Fruit fly (Drosophila melanogaster) whole organism, embryonic: Measurements from ENCODE around the gene CG2691.

Experiments used
- Asciz ChIP-seq: fragments of 200-800 bp; sonication (Bioruptor generic); optimal IDR thresholded peaks from 2 replicates; lab custom pipeline; 2017; ENCODE audit warnings: missing biosample characterization, mild to moderate bottlenecking, missing genetic modification characterization, missing genetic modification reagents
- Bteb2 ChIP-seq: fragments of 200-800 bp; sonication (Bioruptor generic); optimal IDR thresholded peaks from 2 replicates; lab custom pipeline; 2016; ENCODE audit warnings: missing biosample characterization, missing genetic modification characterization
- CG12236 ChIP-seq: fragments of 200-800 bp; sonication (Bioruptor generic); optimal IDR thresholded peaks from 2 replicates; lab custom pipeline; 2016; ENCODE audit warnings: missing biosample characterization, missing genetic modification characterization
- CG12942 ChIP-seq: fragments of 200-800 bp; sonication (Bioruptor generic); optimal IDR thresholded peaks from 3 replicates; lab custom pipeline; 2016; ENCODE audit warnings: missing biosample characterization, missing genetic modification characterization
- CG13296 ChIP-seq: fragments of 200-800 bp; sonication (Bioruptor generic); optimal IDR thresholded peaks from 3 replicates; lab custom pipeline; 2018; ENCODE audit warnings: missing biosample characterization, mild to moderate bottlenecking, missing genetic modification characterization
- CG14965 ChIP-seq: fragments of 200-800 bp; sonication (Bioruptor generic); optimal IDR thresholded peaks from 2 replicates; lab custom pipeline; 2016; ENCODE audit warnings: missing biosample characterization, missing genetic modification characterization, borderline replicate concordance
- CG15073 ChIP-seq: fragments of 200-800 bp; sonication (Bioruptor generic); optimal IDR thresholded peaks from 2 replicates; lab custom pipeline; 2016; ENCODE audit warnings: missing biosample characterization, missing genetic modification characterization
- CG2129 ChIP-seq: fragments of 200-800 bp; sonication (Bioruptor generic); IDR thresholded peaks from 2 replicates; pipeline ENCODE4 v1.3.6; 2022; ENCODE audit warnings: missing biosample characterization, missing genetic modification characterization; ENCODE audit not compliant: partially characterized antibody
- CG2678 ChIP-seq: fragments of 200-800 bp; sonication (Bioruptor generic); optimal IDR thresholded peaks from 3 replicates; lab custom pipeline; 2019; ENCODE audit warnings: missing biosample characterization, mild to moderate bottlenecking, missing genetic modification characterization, moderate library complexity
- CG30020 ChIP-seq: fragments of 200-800 bp; optimal IDR thresholded peaks from 2 replicates; lab custom pipeline; 2019; ENCODE audit warnings: missing biosample characterization, mild to moderate bottlenecking, missing genetic modification characterization, moderate library complexity
- CG3281 ChIP-seq: fragments of 200-800 bp; sonication (Bioruptor generic); optimal IDR thresholded peaks from 3 replicates; lab custom pipeline; 2017; ENCODE audit warnings: missing biosample characterization, mild to moderate bottlenecking, missing genetic modification characterization
- CG3838 ChIP-seq: fragments of 200-800 bp; sonication (Bioruptor generic); optimal IDR thresholded peaks from 3 replicates; lab custom pipeline; 2016; ENCODE audit warnings: missing biosample characterization, missing genetic modification characterization
- CG4424 ChIP-seq: fragments of 200-800 bp; sonication (Bioruptor generic); optimal IDR thresholded peaks from 3 replicates; lab custom pipeline; 2016; ENCODE audit warnings: missing biosample characterization, missing genetic modification characterization
- CG6813 ChIP-seq: fragments of 200-800 bp; sonication (Bioruptor generic); optimal IDR thresholded peaks from 2 replicates; lab custom pipeline; 2017; ENCODE audit warnings: missing biosample characterization, missing genetic modification characterization, mild to moderate bottlenecking, moderate library complexity, missing genetic modification reagents
- CG7928 ChIP-seq: fragments of 200-800 bp; sonication (Bioruptor generic); optimal IDR thresholded peaks from 2 replicates; lab custom pipeline; 2017; ENCODE audit warnings: missing biosample characterization, mild to moderate bottlenecking, missing genetic modification characterization
- CG8359 ChIP-seq: fragments of 200-800 bp; sonication (Bioruptor generic); optimal IDR thresholded peaks from 2 replicates; lab custom pipeline; 2017; ENCODE audit warnings: missing biosample characterization, mild to moderate bottlenecking, missing genetic modification characterization, borderline replicate concordance
- CG9609 ChIP-seq: fragments of 200-800 bp; sonication (Bioruptor generic); optimal IDR thresholded peaks from 3 replicates; lab custom pipeline; 2016; ENCODE audit warnings: missing biosample characterization, missing genetic modification characterization
- Camta ChIP-seq: fragments of 200-800 bp; sonication (Bioruptor generic); optimal IDR thresholded peaks from 2 replicates; lab custom pipeline; 2016; ENCODE audit warnings: missing biosample characterization, missing genetic modification characterization
- Dad ChIP-seq: fragments of 200-800 bp; sonication (Bioruptor generic); optimal IDR thresholded peaks from 3 replicates; lab custom pipeline; 2016; ENCODE audit warnings: missing biosample characterization, missing genetic modification characterization
- Doc2 ChIP-seq: fragments of 200-800 bp; sonication (Bioruptor generic); IDR thresholded peaks from 2 replicates; pipeline ENCODE4 v1.3.6; 2022; ENCODE audit warnings: missing biosample characterization, missing genetic modification characterization
- Dp ChIP-seq: fragments of 200-800 bp; sonication (Bioruptor generic); optimal IDR thresholded peaks from 2 replicates; lab custom pipeline; 2018; ENCODE audit warnings: missing biosample characterization, mild to moderate bottlenecking, missing genetic modification characterization, moderate library complexity
- Elba2 ChIP-seq: fragments of 200-800 bp; sonication (Bioruptor generic); optimal IDR thresholded peaks from 3 replicates; lab custom pipeline; 2016; ENCODE audit warnings: missing biosample characterization, missing genetic modification characterization
- Gug ChIP-seq: fragments of 200-800 bp; sonication (Bioruptor generic); IDR thresholded peaks from 4 replicates; pipeline ENCODE4 v1.3.6; 2022; ENCODE audit warnings: missing biosample characterization, missing genetic modification characterization
- HLH54F ChIP-seq: fragments of 200-800 bp; sonication (Bioruptor generic); optimal IDR thresholded peaks from 3 replicates; lab custom pipeline; 2016; ENCODE audit warnings: missing biosample characterization, missing genetic modification characterization
- HmgD ChIP-seq: fragments of 200-800 bp; sonication (Bioruptor generic); optimal IDR thresholded peaks from 3 replicates; lab custom pipeline; 2016; ENCODE audit warnings: missing biosample characterization, missing genetic modification characterization
- Hmx ChIP-seq: fragments of 200-800 bp; sonication (Bioruptor generic); optimal IDR thresholded peaks from 2 replicates; lab custom pipeline; 2016; ENCODE audit warnings: missing biosample characterization, missing genetic modification characterization
- MESR4 ChIP-seq: fragments of 200-800 bp; sonication (Bioruptor generic); optimal IDR thresholded peaks from 2 replicates; lab custom pipeline; 2018; ENCODE audit warnings: missing biosample characterization, mild to moderate bottlenecking, missing genetic modification characterization, moderate library complexity
- Meics ChIP-seq: fragments of 200-800 bp; sonication (Bioruptor generic); optimal IDR thresholded peaks from 2 replicates; lab custom pipeline; 2017; ENCODE audit warnings: missing biosample characterization, mild to moderate bottlenecking, missing genetic modification characterization
- Neu2 ChIP-seq: fragments of 200-800 bp; sonication (Bioruptor generic); optimal IDR thresholded peaks from 3 replicates; lab custom pipeline; 2016; ENCODE audit warnings: missing biosample characterization, missing genetic modification characterization, borderline replicate concordance
- Poxn ChIP-seq: fragments of 200-800 bp; sonication (Bioruptor generic); IDR thresholded peaks from 2 replicates; pipeline ENCODE4 v1.3.6; 2022; ENCODE audit warnings: missing biosample characterization, missing genetic modification characterization
- Scr ChIP-seq: fragments of 200-800 bp; sonication (Bioruptor generic); IDR thresholded peaks from 2 replicates; pipeline ENCODE4 v1.3.6; 2022; ENCODE audit warnings: missing biosample characterization, missing genetic modification characterization; ENCODE audit not compliant: partially characterized antibody
- Xrp1 ChIP-seq: fragments of 200-800 bp; sonication (Bioruptor generic); IDR thresholded peaks from 2 replicates; pipeline ENCODE4 v1.3.6; 2022; ENCODE audit warnings: missing biosample characterization, missing genetic modification characterization
- abd-A ChIP-seq: fragments of 200-800 bp; sonication (Bioruptor generic); optimal IDR thresholded peaks from 3 replicates; lab custom pipeline; 2019; ENCODE audit warnings: missing biosample characterization, mild to moderate bottlenecking, missing genetic modification characterization, moderate library complexity
- amos ChIP-seq: fragments of 200-800 bp; sonication (Bioruptor generic); IDR thresholded peaks from 2 replicates; pipeline ENCODE4 v1.3.6; 2022; ENCODE audit warnings: missing biosample characterization, missing genetic modification characterization; ENCODE audit not compliant: partially characterized antibody
- ara ChIP-seq: fragments of 200-800 bp; sonication (Bioruptor generic); IDR thresholded peaks from 2 replicates; pipeline ENCODE4 v1.3.6; 2022; ENCODE audit warnings: missing biosample characterization, missing genetic modification characterization
- bbx ChIP-seq: fragments of 200-800 bp; sonication (Bioruptor generic); IDR thresholded peaks from 2 replicates; pipeline ENCODE4 v1.3.6; 2022; ENCODE audit warnings: missing biosample characterization, missing genetic modification characterization; ENCODE audit not compliant: partially characterized antibody
- br ChIP-seq: fragments of >200 bp; optimal IDR thresholded peaks from 2 replicates; lab custom pipeline; 2017
- dm ChIP-seq: fragments of 200-800 bp; sonication (Bioruptor generic); optimal IDR thresholded peaks from 3 replicates; lab custom pipeline; 2016; ENCODE audit warnings: missing biosample characterization, missing genetic modification characterization
- fd96Cb ChIP-seq: fragments of 200-800 bp; sonication (Bioruptor generic); optimal IDR thresholded peaks from 2 replicates; lab custom pipeline; 2018; ENCODE audit warnings: missing biosample characterization, mild to moderate bottlenecking, missing genetic modification characterization, moderate library complexity
- gcm ChIP-seq: fragments of 200-800 bp; sonication (Bioruptor generic); optimal IDR thresholded peaks from 2 replicates; lab custom pipeline; 2019; ENCODE audit warnings: missing biosample characterization, mild to moderate bottlenecking, missing genetic modification characterization, moderate library complexity
- ind ChIP-seq: fragments of 200-800 bp; sonication (Bioruptor generic); optimal IDR thresholded peaks from 3 replicates; lab custom pipeline; 2016; ENCODE audit warnings: missing biosample characterization, missing genetic modification characterization
- kay ChIP-seq: fragments of 200-800 bp; sonication (Bioruptor generic); optimal IDR thresholded peaks from 2 replicates; lab custom pipeline; 2016; ENCODE audit warnings: missing biosample characterization, missing genetic modification characterization
- nau ChIP-seq: fragments of 200-800 bp; sonication (Bioruptor generic); optimal IDR thresholded peaks from 3 replicates; lab custom pipeline; 2017; ENCODE audit warnings: missing biosample characterization, mild to moderate bottlenecking, missing genetic modification characterization, missing genetic modification reagents
- pzg ChIP-seq: fragments of 200-800 bp; sonication (Bioruptor generic); optimal IDR thresholded peaks from 3 replicates; lab custom pipeline; 2018; ENCODE audit warnings: missing biosample characterization, mild to moderate bottlenecking, missing genetic modification characterization, moderate library complexity
- salm ChIP-seq: fragments of 200-800 bp; sonication (Bioruptor generic); optimal IDR thresholded peaks from 2 replicates; lab custom pipeline; 2018; ENCODE audit warnings: missing biosample characterization, mild to moderate bottlenecking, missing genetic modification characterization
- sc ChIP-seq, 3 experiments: fragments of >200 bp in 2 of 3; fragments of 200-800 bp in 1 of 3; sonication (Bioruptor generic) in 1 of 3; optimal IDR thresholded peaks; 2 replicates in 2 of 3; 3 replicates in 1 of 3; lab custom pipeline; 2017; ENCODE audit warnings: mild to moderate bottlenecking in 1 of 3, missing biosample characterization in 1 of 3, missing genetic modification characterization in 1 of 3, missing genetic modification reagents in 1 of 3
- seq ChIP-seq: fragments of 200-800 bp; sonication (Bioruptor generic); IDR thresholded peaks from 2 replicates; pipeline ENCODE4 v1.3.6; 2022; ENCODE audit warnings: missing biosample characterization, missing genetic modification characterization
- slbo ChIP-seq: fragments of 200-800 bp; sonication (Bioruptor generic); IDR thresholded peaks from 2 replicates; pipeline ENCODE4 v1.3.6; 2022; ENCODE audit warnings: missing biosample characterization, missing genetic modification characterization
- sr ChIP-seq: fragments of 200-800 bp; sonication (Bioruptor generic); IDR thresholded peaks from 3 replicates; pipeline ENCODE4 v1.3.6; 2022; ENCODE audit warnings: missing biosample characterization, missing genetic modification characterization
- vvl ChIP-seq: fragments of 200-800 bp; sonication (Bioruptor generic); IDR thresholded peaks from 2 replicates; pipeline ENCODE4 v1.3.6; 2022; ENCODE audit warnings: missing biosample characterization, missing genetic modification characterization
- zen ChIP-seq: fragments of 200-800 bp; sonication (Bioruptor generic); optimal IDR thresholded peaks from 3 replicates; lab custom pipeline; 2018; ENCODE audit warnings: missing biosample characterization, mild to moderate bottlenecking, missing genetic modification characterization, moderate library complexity

The CG2691 gene

DNA sequence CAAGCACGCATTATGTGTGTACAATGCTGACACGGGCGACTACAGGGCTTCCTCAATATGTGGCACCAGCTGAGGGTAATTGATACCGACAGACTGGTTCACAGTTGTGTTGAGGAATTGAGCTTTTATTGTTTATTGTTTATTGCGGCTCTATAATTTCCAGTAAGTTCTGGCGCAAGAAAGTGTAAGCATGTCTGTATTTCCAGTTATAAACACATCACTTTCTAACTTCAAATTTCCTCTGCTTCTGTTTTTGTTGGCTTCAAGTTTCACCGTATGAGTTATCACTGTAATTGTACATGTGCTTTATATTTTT, 2.3 kb upstream of the CG2691 start (continued):
- no peak for TF ChIP-seq sc (optimal IDR thresholded peaks at IDR 0.05; lab: Kevin White, UChicago)
- TF ChIP-seq sc (GFP tag; optimal IDR thresholded peaks at IDR 0.05; lab: Kevin White, UChicago): peak; percentile 26
- TF ChIP-seq CG12942 (GFP tag; lab: Kevin White, UChicago): peak; percentile 70
- TF ChIP-seq CG12236 (GFP tag; lab: Kevin White, UChicago): peak; percentile 37
- TF ChIP-seq ind: peak; percentile 82
- peak; percentile 9 for TF ChIP-seq zen
- TF ChIP-seq vvl (GFP tag; lab: Robert Waterston, UW): peak; percentile 79; the same call in 1 of the 2 replicates
- peak; percentile 69 for TF ChIP-seq CG4424
- peak; percentile 79 for TF ChIP-seq CG6813 (GFP tag; lab: Kevin White, UChicago)
- peak; percentile 12 for TF ChIP-seq CG3838 (GFP tag; lab: Kevin White, UChicago)
- TF ChIP-seq Dad (GFP tag; lab: Kevin White, UChicago): peak; percentile 66
- peak; percentile 79 for TF ChIP-seq Gug (GFP tag; lab: Robert Waterston, UW)
- TF ChIP-seq salm (tag; lab: Kevin White, UChicago): peak; percentile 64
- 0 out of 2 replicates have a peak, but pooled peaks have one; percentile 53 for TF ChIP-seq Poxn (GFP tag; lab: Robert Waterston, UW)
- TF ChIP-seq Meics (GFP tag; lab: Kevin White, UChicago): peak; percentile 83
- no peak for TF ChIP-seq Neu2 (GFP tag; lab: Kevin White, UChicago)
- TF ChIP-seq kay (GFP tag; lab: Kevin White, UChicago): peak; percentile 62
- no peak for TF ChIP-seq Elba2 (GFP tag; lab: Kevin White, UChicago)
- TF ChIP-seq CG3281 (GFP tag; lab: Kevin White, UChicago): peak; percentile 82
- no peak for TF ChIP-seq bbx (GFP tag; lab: Robert Waterston, UW)
- peak; percentile 73 for TF ChIP-seq HmgD (GFP tag; lab: Kevin White, UChicago)
- peak; percentile 80 for TF ChIP-seq dm (GFP tag; lab: Kevin White, UChicago)
- peak; percentile 64 for TF ChIP-seq fd96Cb
- TF ChIP-seq Hmx (GFP tag; lab: Kevin White, UChicago): peak; percentile 21
- peak; percentile 72 for TF ChIP-seq gcm (GFP tag; lab: Kevin White, UChicago)
- peak; percentile 89 for TF ChIP-seq slbo (GFP tag; lab: Robert Waterston, UW)
- TF ChIP-seq CG8359 (GFP tag; lab: Kevin White, UChicago): peak; percentile 45
- peak; percentile 79 for TF ChIP-seq Xrp1
- peak; percentile 41 for TF ChIP-seq Asciz (GFP tag; lab: Kevin White, UChicago)
- TF ChIP-seq CG7928 (GFP tag; lab: Kevin White, UChicago): peak; percentile 54
- TF ChIP-seq HLH54F: peak; percentile 80
- peak; percentile 54 for TF ChIP-seq Doc2 (GFP tag; lab: Robert Waterston, UW)
- peak; percentile 86 for TF ChIP-seq CG2678 (tag; lab: Kevin White, UChicago)
- peak; percentile 58 for TF ChIP-seq Bteb2 (GFP tag; lab: Kevin White, UChicago)
- no peak for TF ChIP-seq amos (GFP tag; lab: Robert Waterston, UW)
- peak; percentile 34; the same call in 1 of the 2 replicates for TF ChIP-seq ara
- TF ChIP-seq Camta (GFP tag; lab: Kevin White, UChicago): peak; percentile 55
- TF ChIP-seq CG13296 (GFP tag; lab: Kevin White, UChicago): peak; percentile 82
- no peak for TF ChIP-seq MESR4 (GFP tag; lab: Kevin White, UChicago)
- no peak for TF ChIP-seq pzg (GFP tag; lab: Kevin White, UChicago)
- no peak for TF ChIP-seq br (lab: Kevin White, UChicago)
- no peak for TF ChIP-seq Scr
- peak; percentile 81 for TF ChIP-seq seq (GFP tag; lab: Robert Waterston, UW)
- no peak for TF ChIP-seq CG2129 (GFP tag; lab: Robert Waterston, UW)
- no peak for TF ChIP-seq CG30020 (tag; lab: Kevin White, UChicago)
- no peak for TF ChIP-seq Dp (GFP tag; lab: Kevin White, UChicago)
- TF ChIP-seq sr (GFP tag; lab: Robert Waterston, UW): no peak
- no peak for TF ChIP-seq CG15073 (GFP tag; lab: Kevin White, UChicago)
- peak; percentile 56 for TF ChIP-seq CG14965
- peak; percentile 30 for TF ChIP-seq nau
- TF ChIP-seq abd-A (tag; lab: Kevin White, UChicago): peak; percentile 78
- TF ChIP-seq CG9609: peak; percentile 76
